Worm (Caenorhabditis elegans) whole organism, L3 larva: ENCODE results near the gene ptr-18.

Experiments used
- R02D3.7 ChIP-seq: fragments of 150-350 bp; optimal IDR thresholded peaks from 2 replicates; lab custom pipeline; 2014; ENCODE audit warnings: missing biosample characterization, missing genetic modification characterization
- ceh-28 ChIP-seq: fragments of 150-350 bp; optimal IDR thresholded peaks from 2 replicates; lab custom pipeline; 2014; ENCODE audit warnings: missing biosample characterization, missing genetic modification reagents, missing genetic modification characterization
- ceh-82 ChIP-seq: fragments of 150-350 bp; optimal IDR thresholded peaks from 2 replicates; lab custom pipeline; 2014; ENCODE audit warnings: missing biosample characterization, missing genetic modification characterization
- egl-27 ChIP-seq: sonication (generic microtip); optimal IDR thresholded peaks from 4 replicates; lab custom pipeline; 2017; ENCODE audit warnings: missing biosample characterization, missing genetic modification reagents, missing genetic modification characterization
- egl-5 ChIP-seq: fragments of 150-350 bp; optimal IDR thresholded peaks from 2 replicates; lab custom pipeline; 2017; ENCODE audit warnings: missing biosample characterization, missing genetic modification reagents, missing genetic modification characterization, inconsistent platforms
- elt-1 ChIP-seq: fragments of 150-350 bp; optimal IDR thresholded peaks from 2 replicates; lab custom pipeline; 2014; ENCODE audit warnings: missing biosample characterization, missing genetic modification characterization
- elt-2 ChIP-seq: sonication (generic microtip); optimal IDR thresholded peaks from 2 replicates; lab custom pipeline; 2016; ENCODE audit warnings: missing genetic modification reagents, mild to moderate bottlenecking, missing genetic modification characterization, missing compliant biosample characterization
- elt-3 ChIP-seq, 3 experiments: fragments of 150-350 bp in 1 of 3; sonication (generic microtip) in 2 of 3; optimal IDR thresholded peaks; 2 replicates in 2 of 3; 4 replicates in 1 of 3; lab custom pipeline; 2014 to 2017; ENCODE audit warnings: missing biosample characterization in 3 of 3, missing genetic modification characterization in 3 of 3
- fkh-10 ChIP-seq: sonication (generic microtip); optimal IDR thresholded peaks from 2 replicates; lab custom pipeline; 2017; ENCODE audit warnings: missing biosample characterization, missing genetic modification reagents, missing genetic modification characterization
- fkh-2 ChIP-seq: fragments of 150-350 bp; optimal IDR thresholded peaks from 2 replicates; lab custom pipeline; 2014; ENCODE audit warnings: missing biosample characterization, missing genetic modification reagents, missing genetic modification characterization
- jun-1 ChIP-seq: fragments of 150-350 bp; optimal IDR thresholded peaks from 2 replicates; lab custom pipeline; 2014; ENCODE audit warnings: missing biosample characterization, missing genetic modification reagents, missing genetic modification characterization
- lin-15B ChIP-seq: fragments of 150-350 bp; optimal IDR thresholded peaks from 2 replicates; lab custom pipeline; 2014; ENCODE audit warnings: missing biosample characterization, missing genetic modification characterization
- lsy-12 ChIP-seq: sonication (generic microtip); optimal IDR thresholded peaks from 2 replicates; lab custom pipeline; 2016; ENCODE audit warnings: mild to moderate bottlenecking, missing genetic modification characterization, missing compliant biosample characterization
- mdl-1 ChIP-seq: fragments of 150-350 bp; optimal IDR thresholded peaks from 2 replicates; lab custom pipeline; 2014; ENCODE audit warnings: missing biosample characterization, missing genetic modification characterization
- mml-1 ChIP-seq: fragments of 150-350 bp; sonication (generic microtip); optimal IDR thresholded peaks from 3 replicates; lab custom pipeline; 2014; ENCODE audit warnings: missing biosample characterization, missing genetic modification characterization
- nhr-11 ChIP-seq: fragments of 150-350 bp; optimal IDR thresholded peaks from 2 replicates; lab custom pipeline; 2014; ENCODE audit warnings: missing biosample characterization, missing genetic modification characterization
- nhr-23 ChIP-seq: fragments of 150-350 bp; optimal IDR thresholded peaks from 2 replicates; lab custom pipeline; 2014; ENCODE audit warnings: missing biosample characterization, missing genetic modification reagents, missing genetic modification characterization
- nhr-237 ChIP-seq: fragments of 150-350 bp; optimal IDR thresholded peaks from 2 replicates; lab custom pipeline; 2014; ENCODE audit warnings: missing biosample characterization, missing genetic modification characterization
- nhr-25 ChIP-seq: sonication (generic microtip); optimal IDR thresholded peaks from 2 replicates; lab custom pipeline; 2017; ENCODE audit warnings: missing biosample characterization, missing genetic modification characterization
- nhr-28 ChIP-seq: fragments of 150-350 bp; optimal IDR thresholded peaks from 2 replicates; lab custom pipeline; 2014; ENCODE audit warnings: missing biosample characterization, missing genetic modification characterization
- nhr-43 ChIP-seq: sonication (generic microtip); optimal IDR thresholded peaks from 2 replicates; lab custom pipeline; 2016; ENCODE audit warnings: mild to moderate bottlenecking, missing genetic modification characterization, missing compliant biosample characterization; ENCODE audit not compliant: poor library complexity, severe bottlenecking
- nhr-67 ChIP-seq: fragments of 150-350 bp; optimal IDR thresholded peaks from 2 replicates; lab custom pipeline; 2014; ENCODE audit warnings: missing biosample characterization, missing genetic modification characterization
- nhr-76 ChIP-seq: fragments of 150-350 bp; sonication (generic microtip); optimal IDR thresholded peaks from 5 replicates; lab custom pipeline; 2014; ENCODE audit warnings: missing biosample characterization, missing genetic modification characterization
- pha-4 ChIP-seq: fragments of 150-350 bp; optimal IDR thresholded peaks from 2 replicates; lab custom pipeline; 2014; ENCODE audit warnings: missing biosample characterization, missing genetic modification reagents, missing genetic modification characterization
- pqm-1 ChIP-seq: fragments of 150-350 bp; optimal IDR thresholded peaks from 2 replicates; lab custom pipeline; 2017; ENCODE audit warnings: missing biosample characterization, missing genetic modification characterization, inconsistent platforms
- sea-2 ChIP-seq: fragments of 150-350 bp; sonication (generic microtip); optimal IDR thresholded peaks from 4 replicates; lab custom pipeline; 2014; ENCODE audit warnings: missing biosample characterization, missing genetic modification reagents, missing genetic modification characterization
- skn-1 ChIP-seq: fragments of 150-350 bp; optimal IDR thresholded peaks from 2 replicates; lab custom pipeline; 2014; ENCODE audit warnings: missing biosample characterization, missing genetic modification characterization
- snpc-4 ChIP-seq: fragments of 150-350 bp; optimal IDR thresholded peaks from 2 replicates; lab custom pipeline; 2014; ENCODE audit warnings: missing biosample characterization, missing genetic modification characterization
- unc-39 ChIP-seq: sonication (generic microtip); optimal IDR thresholded peaks from 4 replicates; lab custom pipeline; 2017; ENCODE audit warnings: missing biosample characterization, missing genetic modification characterization
- unc-62 ChIP-seq: fragments of 150-350 bp; sonication (generic microtip); optimal IDR thresholded peaks from 4 replicates; lab custom pipeline; 2014; ENCODE audit warnings: missing biosample characterization, missing genetic modification reagents, missing genetic modification characterization
- ztf-11 ChIP-seq: fragments of 150-350 bp; optimal IDR thresholded peaks from 2 replicates; lab custom pipeline; 2014; ENCODE audit warnings: missing biosample characterization, missing genetic modification characterization

ptr-18 gene

ce11 chrII:12996249-12996648 lies 30.9 kb downstream of the ptr-18 start, which contains the start of gene hphd-1 (continued):
- TF ChIP-seq lsy-12 (tag; lab: Kevin White, UChicago) (no peak), mdl-1 (tag; lab: Kevin White, UChicago) (peak; percentile 55)

DNA sequence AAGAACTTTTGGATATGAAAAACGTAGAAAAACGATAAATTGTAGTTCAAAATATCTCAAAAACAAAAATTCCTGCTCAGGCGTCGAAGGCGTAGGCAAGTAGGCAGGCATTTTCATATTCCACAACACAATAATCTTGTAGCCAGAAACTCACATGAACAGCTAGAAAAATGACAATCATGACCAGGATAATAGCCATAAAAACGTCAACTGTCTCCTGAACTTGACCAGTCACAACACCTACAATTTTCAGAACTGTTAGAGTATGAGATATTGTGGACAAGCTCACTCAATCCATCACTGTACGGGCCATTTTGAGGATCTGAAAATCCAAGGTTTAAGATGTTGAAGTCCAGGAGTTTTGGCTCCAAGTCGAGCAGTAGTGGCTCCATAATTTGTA lies 32.1 kb downstream of the ptr-18 start, which contains the start of gene Y38F1A.7:
TSS of gene Y38F1A.7 (minus strand) at position 392 of the 400 bp plus-strand sequence.
- no peak for TF ChIP-seq fkh-10
- TF ChIP-seq nhr-237 (tag; lab: Kevin White, UChicago): no peak
- no peak for TF ChIP-seq skn-1 (tag; lab: Kevin White, UChicago)
- no peak for TF ChIP-seq nhr-76 (tag; lab: Kevin White, UChicago)
- peak; percentile 1 for TF ChIP-seq elt-2

- no peak for TF ChIP-seq egl-27 (tag; lab: Kevin White, UChicago)
- no peak for TF ChIP-seq nhr-67
- TF ChIP-seq nhr-11 (tag; lab: Kevin White, UChicago): no peak
- TF ChIP-seq, all 47 proteins: peak for 0
These were observed 35.4 kb downstream of the ptr-18 start, which contains the start of gene Y38F1A.8 for ce11 chrII:13000753-13001152. Y38F1A.8 (minus strand) TSS chrII:13000853.

DNA sequence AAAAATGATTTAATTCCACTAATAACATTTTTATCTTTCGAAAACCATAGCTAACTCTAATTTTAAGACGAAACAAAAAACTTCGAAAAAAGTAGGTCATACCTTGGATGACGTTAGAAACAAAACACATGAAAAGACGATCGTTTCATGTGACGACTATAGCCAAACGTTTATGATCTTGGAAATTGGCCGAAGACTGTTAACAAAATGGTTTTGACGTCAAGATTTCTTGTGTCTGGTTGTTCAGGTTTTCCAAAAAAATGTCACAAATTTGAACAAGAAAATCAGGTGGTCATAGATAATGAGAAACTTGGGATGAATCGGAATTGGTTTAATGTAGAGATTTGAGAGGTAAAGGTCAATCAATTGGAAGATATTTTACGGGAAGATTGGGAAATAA lies 37.9 kb downstream of the ptr-18 start:
- no peak for TF ChIP-seq elt-3 (tag; optimal IDR thresholded peaks at IDR 0.05; lab: Kevin White, UChicago)
- no peak for TF ChIP-seq R02D3.7 (tag; lab: Kevin White, UChicago)
- no peak for TF ChIP-seq fkh-2 (tag; lab: Kevin White, UChicago)
- no peak for TF ChIP-seq nhr-28 (tag; lab: Kevin White, UChicago)
- no peak for TF ChIP-seq elt-1 (tag; lab: Kevin White, UChicago)
- TF ChIP-seq skn-1 (tag; lab: Kevin White, UChicago): no peak
- no peak for TF ChIP-seq snpc-4 (tag; lab: Kevin White, UChicago)
- no peak for TF ChIP-seq ceh-28
- no peak for TF ChIP-seq mdl-1 (tag; lab: Kevin White, UChicago)
- TF ChIP-seq mml-1 (tag; lab: Kevin White, UChicago): no peak
- no peak for TF ChIP-seq unc-39
- no peak for TF ChIP-seq lin-15B (tag; lab: Kevin White, UChicago)
- no peak for TF ChIP-seq egl-5 (tag; lab: Kevin White, UChicago)
- no peak for TF ChIP-seq unc-62 (GFP tag; lab: Kevin White, UChicago)
- no peak for TF ChIP-seq nhr-237 (tag; lab: Kevin White, UChicago)

ce11 chrII:13004160-13004871 lies 39.0 kb downstream of the ptr-18 start:
- TF ChIP-seq elt-2 (peak; percentile 82), ceh-28 (no peak), egl-27 (tag; lab: Kevin White, UChicago) (no peak), nhr-23 (tag; lab: Kevin White, UChicago) (peak; percentile 40), nhr-25 (peak; percentile 62), pqm-1 (tag; lab: Kevin White, UChicago) (peak; percentile 69)

DNA sequence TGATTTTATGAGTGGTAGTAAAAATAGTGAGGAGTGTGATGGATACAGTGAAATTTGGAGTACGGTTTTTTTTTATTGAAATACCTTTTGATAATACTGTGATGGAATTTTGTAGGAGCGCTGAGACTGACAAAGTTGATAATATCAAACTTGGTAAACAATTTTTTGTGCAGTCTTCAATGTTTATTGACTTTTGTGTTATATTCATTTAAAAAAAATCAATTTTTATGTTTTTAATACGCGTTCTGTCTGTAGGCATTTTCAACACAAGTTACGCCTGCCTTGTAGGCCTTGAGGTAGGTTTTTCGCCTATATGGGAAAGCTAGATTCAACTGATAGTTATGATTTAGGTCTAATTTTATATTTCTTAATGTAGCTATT lies 39.5 kb downstream of the ptr-18 start:
- TF ChIP-seq ceh-28: no peak
- no peak for TF ChIP-seq sea-2 (GFP tag; lab: Kevin White, UChicago)
- no peak for TF ChIP-seq nhr-28 (tag; lab: Kevin White, UChicago)
- no peak for TF ChIP-seq jun-1 (tag; lab: Kevin White, UChicago)
- no peak for TF ChIP-seq egl-5 (tag; lab: Kevin White, UChicago)
- TF ChIP-seq elt-2: peak; percentile 45
- no peak for TF ChIP-seq ceh-82 (tag; lab: Kevin White, UChicago)
- peak; percentile 30 for TF ChIP-seq pha-4 (tag; lab: Kevin White, UChicago)

DNA sequence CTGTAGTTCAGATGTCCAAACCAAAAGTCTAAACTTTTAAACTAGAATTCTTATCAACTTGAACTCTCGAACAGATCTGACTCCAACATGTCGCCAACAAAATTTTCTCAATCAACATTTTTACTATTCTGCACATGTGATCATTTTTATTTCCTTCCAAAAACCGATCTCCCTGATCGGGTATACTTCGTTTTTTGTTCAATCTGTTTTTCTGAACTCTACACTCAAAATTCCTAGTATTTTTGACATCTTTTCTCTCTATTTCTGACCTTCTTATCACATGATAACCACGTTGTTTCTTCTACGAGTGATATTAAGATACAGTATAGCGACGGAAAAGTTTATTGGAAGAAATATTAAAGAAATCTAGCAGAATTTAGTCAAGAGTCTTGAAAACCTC lies 40.9 kb downstream of the ptr-18 start:
- no peak for TF ChIP-seq mml-1 (tag; lab: Kevin White, UChicago)
- TF ChIP-seq pqm-1 (tag; lab: Kevin White, UChicago): peak; percentile 62
- TF ChIP-seq ztf-11 (tag; lab: Kevin White, UChicago): no peak
- peak; percentile 84 for TF ChIP-seq elt-2
- TF ChIP-seq nhr-23 (tag; lab: Kevin White, UChicago): peak; percentile 20
- TF ChIP-seq nhr-43 (tag; lab: Kevin White, UChicago): peak; percentile 14
